Fruit fly (Drosophila melanogaster) whole organism, embryonic: ENCODE results near the gene Lrch.

ENCODE experiments used
- CG10267 ChIP-seq: fragments of 200-800 bp; sonication (Bioruptor generic); optimal IDR thresholded peaks from 2 replicates; lab custom pipeline; 2018; ENCODE audit warnings: missing biosample characterization, mild to moderate bottlenecking, missing genetic modification characterization, moderate library complexity
- CG10431 ChIP-seq: fragments of 200-800 bp; sonication (Bioruptor generic); optimal IDR thresholded peaks from 3 replicates; lab custom pipeline; 2018; ENCODE audit warnings: missing biosample characterization, mild to moderate bottlenecking, missing genetic modification characterization
- CG10462 ChIP-seq: fragments of 200-800 bp; sonication (Bioruptor generic); optimal IDR thresholded peaks from 2 replicates; lab custom pipeline; 2016; ENCODE audit warnings: missing biosample characterization, missing genetic modification characterization
- CG10979 ChIP-seq: fragments of 200-800 bp; sonication (Bioruptor generic); optimal IDR thresholded peaks from 2 replicates; lab custom pipeline; 2018; ENCODE audit warnings: missing biosample characterization, mild to moderate bottlenecking, missing genetic modification characterization, moderate library complexity
- CG11085 ChIP-seq: fragments of 200-800 bp; sonication (Bioruptor generic); IDR thresholded peaks from 2 replicates; pipeline ENCODE4 v1.3.6; 2022; ENCODE audit warnings: missing biosample characterization, missing genetic modification characterization
- CG17359 ChIP-seq: fragments of 200-800 bp; sonication (Bioruptor generic); optimal IDR thresholded peaks from 3 replicates; lab custom pipeline; 2018; ENCODE audit warnings: missing biosample characterization, mild to moderate bottlenecking, missing genetic modification characterization, moderate library complexity
- CG2875 ChIP-seq: fragments of 200-800 bp; sonication (Bioruptor generic); optimal IDR thresholded peaks from 2 replicates; lab custom pipeline; 2017; ENCODE audit warnings: missing biosample characterization, mild to moderate bottlenecking, missing genetic modification characterization, missing genetic modification reagents
- CG33557 ChIP-seq: fragments of 200-800 bp; sonication (Bioruptor generic); optimal IDR thresholded peaks from 2 replicates; lab custom pipeline; 2019; ENCODE audit warnings: missing biosample characterization, mild to moderate bottlenecking, missing genetic modification characterization, moderate library complexity
- CG42726 ChIP-seq: fragments of 200-800 bp; sonication (Bioruptor generic); IDR thresholded peaks from 2 replicates; pipeline ENCODE4 v1.3.6; 2022; ENCODE audit warnings: missing biosample characterization, missing genetic modification characterization; ENCODE audit not compliant: partially characterized antibody
- CG4617 ChIP-seq: fragments of 200-800 bp; sonication (Bioruptor generic); optimal IDR thresholded peaks from 3 replicates; lab custom pipeline; 2016; ENCODE audit warnings: missing biosample characterization, missing genetic modification characterization, borderline replicate concordance
- CG4707 ChIP-seq: fragments of 200-800 bp; sonication (Bioruptor generic); optimal IDR thresholded peaks from 2 replicates; lab custom pipeline; 2018; ENCODE audit warnings: missing biosample characterization, mild to moderate bottlenecking, missing genetic modification characterization, moderate library complexity
- CG7271 ChIP-seq: fragments of 200-800 bp; sonication (Bioruptor generic); optimal IDR thresholded peaks from 2 replicates; lab custom pipeline; 2018; ENCODE audit warnings: missing biosample characterization, mild to moderate bottlenecking, missing genetic modification characterization, moderate library complexity
- CG8388 ChIP-seq: fragments of 200-800 bp; sonication (Bioruptor generic); optimal IDR thresholded peaks from 2 replicates; lab custom pipeline; 2019; ENCODE audit warnings: missing biosample characterization, mild to moderate bottlenecking, missing genetic modification characterization, moderate library complexity
- CG8478 ChIP-seq: fragments of >200 bp; optimal IDR thresholded peaks from 2 replicates; lab custom pipeline; 2018
- Camta ChIP-seq: fragments of 200-800 bp; sonication (Bioruptor generic); optimal IDR thresholded peaks from 2 replicates; lab custom pipeline; 2016; ENCODE audit warnings: missing biosample characterization, missing genetic modification characterization
- CrebB ChIP-seq: fragments of 200-800 bp; sonication (Bioruptor generic); optimal IDR thresholded peaks from 3 replicates; lab custom pipeline; 2018; ENCODE audit warnings: missing biosample characterization, mild to moderate bottlenecking, missing genetic modification characterization
- Dek ChIP-seq: fragments of 200-800 bp; sonication (Bioruptor generic); optimal IDR thresholded peaks from 3 replicates; lab custom pipeline; 2019; ENCODE audit warnings: missing biosample characterization, mild to moderate bottlenecking, missing genetic modification characterization, moderate library complexity
- Dfd ChIP-seq, 2 experiments: fragments of >200 bp; optimal IDR thresholded peaks; 2 replicates each; lab custom pipeline; 2017; ENCODE audit warnings: missing biosample characterization in 2 of 2, missing genetic modification characterization in 2 of 2
- H2.0 ChIP-seq: fragments of 200-800 bp; sonication (Bioruptor generic); IDR thresholded peaks from 2 replicates; pipeline ENCODE4 v1.3.6; 2022; ENCODE audit warnings: missing biosample characterization, missing genetic modification characterization
- Hr3 ChIP-seq: fragments of 200-800 bp; sonication (Bioruptor generic); optimal IDR thresholded peaks from 3 replicates; lab custom pipeline; 2016; ENCODE audit warnings: missing biosample characterization, missing genetic modification characterization
- Hr39 ChIP-seq: fragments of >200 bp; optimal IDR thresholded peaks from 2 replicates; lab custom pipeline; 2017
- MBD-R2 ChIP-seq: fragments of 200-800 bp; sonication (Bioruptor generic); IDR thresholded peaks from 2 replicates; pipeline ENCODE4 v1.3.6; 2022; ENCODE audit warnings: missing biosample characterization, missing genetic modification characterization
- Med ChIP-seq: fragments of 200-800 bp; sonication (Bioruptor generic); peaks from one replicate; lab custom pipeline; 2016; ENCODE audit warnings: missing biosample characterization, missing genetic modification characterization, mild to moderate bottlenecking, inconsistent platforms, moderate library complexity
- Meics ChIP-seq: fragments of 200-800 bp; sonication (Bioruptor generic); optimal IDR thresholded peaks from 2 replicates; lab custom pipeline; 2017; ENCODE audit warnings: missing biosample characterization, mild to moderate bottlenecking, missing genetic modification characterization
- Mrtf ChIP-seq: fragments of 200-800 bp; sonication (Bioruptor generic); IDR thresholded peaks from 3 replicates; pipeline ENCODE4 v1.3.6; 2022; ENCODE audit warnings: missing biosample characterization, missing genetic modification characterization
- Sry-β ChIP-seq: fragments of 200-800 bp; sonication (Bioruptor generic); optimal IDR thresholded peaks from 2 replicates; lab custom pipeline; 2018; ENCODE audit warnings: missing biosample characterization, mild to moderate bottlenecking, missing genetic modification characterization, moderate library complexity
- Taf1 ChIP-seq: fragments of 200-800 bp; sonication (Bioruptor generic); IDR thresholded peaks from 2 replicates; pipeline ENCODE4 v1.3.6; 2022; ENCODE audit warnings: missing biosample characterization, missing genetic modification characterization
- caup ChIP-seq: fragments of 200-800 bp; sonication (Bioruptor generic); optimal IDR thresholded peaks from 3 replicates; lab custom pipeline; 2017; ENCODE audit warnings: missing biosample characterization, mild to moderate bottlenecking, missing genetic modification characterization, moderate library complexity; ENCODE audit not compliant: severe bottlenecking
- cg ChIP-seq: fragments of 200-800 bp; sonication (Bioruptor generic); optimal IDR thresholded peaks from 3 replicates; lab custom pipeline; 2019; ENCODE audit warnings: missing biosample characterization, mild to moderate bottlenecking, missing genetic modification characterization, moderate library complexity
- ci ChIP-seq: fragments of 200-800 bp; sonication (Bioruptor generic); IDR thresholded peaks from 3 replicates; pipeline ENCODE4 v1.3.6; 2022; ENCODE audit warnings: missing biosample characterization, missing genetic modification characterization
- crp ChIP-seq, 2 experiments: fragments of 200-800 bp; sonication (Bioruptor generic); optimal IDR thresholded peaks; 2 replicates in 1 of 2; 3 replicates in 1 of 2; lab custom pipeline; 2017; ENCODE audit warnings: missing biosample characterization in 2 of 2, missing genetic modification characterization in 2 of 2, mild to moderate bottlenecking in 1 of 2, moderate library complexity in 1 of 2
- da ChIP-seq: fragments of 200-800 bp; sonication (Bioruptor generic); optimal IDR thresholded peaks from 2 replicates; lab custom pipeline; 2016; ENCODE audit warnings: missing biosample characterization, missing genetic modification characterization
- ewg ChIP-seq: fragments of 200-800 bp; sonication (Bioruptor generic); optimal IDR thresholded peaks from 3 replicates; lab custom pipeline; 2017; ENCODE audit warnings: mild to moderate bottlenecking, missing biosample characterization, missing genetic modification reagents, missing genetic modification characterization
- grau ChIP-seq: fragments of 200-800 bp; optimal IDR thresholded peaks from 3 replicates; lab custom pipeline; 2019; ENCODE audit warnings: missing biosample characterization, mild to moderate bottlenecking, missing genetic modification characterization, moderate library complexity
- grn ChIP-seq: fragments of 200-800 bp; sonication (Bioruptor generic); optimal IDR thresholded peaks from 3 replicates; lab custom pipeline; 2017; ENCODE audit warnings: missing biosample characterization, missing genetic modification characterization
- her ChIP-seq: fragments of 200-800 bp; sonication (Bioruptor generic); optimal IDR thresholded peaks from 2 replicates; lab custom pipeline; 2016; ENCODE audit warnings: missing biosample characterization, missing genetic modification characterization
- hkb ChIP-seq, 2 experiments: fragments of 200-800 bp in 1 of 2; fragments of >200 bp in 1 of 2; sonication (Bioruptor generic) in 1 of 2; IDR thresholded peaks in 1 of 2; optimal IDR thresholded peaks in 1 of 2; 2 replicates each; pipeline versions ENCODE4 v1.3.6 to Lab custom; 2017 to 2022; ENCODE audit warnings: missing biosample characterization in 1 of 2, missing genetic modification characterization in 1 of 2
- knrl ChIP-seq: fragments of 200-800 bp; sonication (Bioruptor generic); IDR thresholded peaks from 3 replicates; pipeline ENCODE4 v1.3.6; 2022; ENCODE audit warnings: missing biosample characterization, missing genetic modification characterization; ENCODE audit not compliant: partially characterized antibody
- lov ChIP-seq, 2 experiments: fragments of 200-800 bp in 1 of 2; fragments of >200 bp in 1 of 2; sonication (Bioruptor generic) in 1 of 2; IDR thresholded peaks in 1 of 2; optimal IDR thresholded peaks in 1 of 2; 2 replicates in 1 of 2; 3 replicates in 1 of 2; pipeline versions ENCODE4 v1.3.6 to Lab custom; 2017 to 2022; ENCODE audit warnings: missing biosample characterization in 1 of 2, missing genetic modification characterization in 1 of 2
- luna ChIP-seq: fragments of 200-800 bp; sonication (Bioruptor generic); optimal IDR thresholded peaks from 2 replicates; lab custom pipeline; 2016; ENCODE audit warnings: missing biosample characterization, missing genetic modification characterization
- nau ChIP-seq: fragments of 200-800 bp; sonication (Bioruptor generic); optimal IDR thresholded peaks from 3 replicates; lab custom pipeline; 2017; ENCODE audit warnings: missing biosample characterization, mild to moderate bottlenecking, missing genetic modification characterization, missing genetic modification reagents
- peb ChIP-seq: fragments of 200-800 bp; sonication (Bioruptor generic); IDR thresholded peaks from 2 replicates; pipeline ENCODE4 v1.3.6; 2022; ENCODE audit warnings: missing biosample characterization, missing genetic modification characterization
- row ChIP-seq: fragments of 200-800 bp; sonication (Bioruptor generic); IDR thresholded peaks from 3 replicates; pipeline ENCODE4 v1.3.6; 2022; ENCODE audit warnings: missing biosample characterization, missing genetic modification characterization
- sob ChIP-seq: fragments of 200-800 bp; sonication (Bioruptor generic); IDR thresholded peaks from 2 replicates; pipeline ENCODE4 v1.3.6; 2022; ENCODE audit warnings: missing biosample characterization, missing genetic modification characterization
- stwl ChIP-seq: fragments of 200-800 bp; sonication (Bioruptor generic); optimal IDR thresholded peaks from 3 replicates; lab custom pipeline; 2018; ENCODE audit warnings: missing biosample characterization, mild to moderate bottlenecking, missing genetic modification characterization, moderate library complexity
- sug ChIP-seq: fragments of 200-800 bp; optimal IDR thresholded peaks from 2 replicates; lab custom pipeline; 2019; ENCODE audit warnings: missing biosample characterization, mild to moderate bottlenecking, missing genetic modification characterization, moderate library complexity
- tin ChIP-seq: fragments of 200-800 bp; sonication (Bioruptor generic); optimal IDR thresholded peaks from 3 replicates; lab custom pipeline; 2016; ENCODE audit warnings: missing biosample characterization, missing genetic modification characterization
- tll ChIP-seq, 2 experiments: fragments of 200-800 bp in 1 of 2; fragments of >200 bp in 1 of 2; sonication (Bioruptor generic) in 1 of 2; optimal IDR thresholded peaks; 2 replicates each; lab custom pipeline; 2017 to 2019; ENCODE audit warnings: missing biosample characterization in 2 of 2, missing genetic modification characterization in 2 of 2, mild to moderate bottlenecking in 1 of 2, moderate library complexity in 1 of 2
- unc-4 ChIP-seq: fragments of 200-800 bp; sonication (Bioruptor generic); IDR thresholded peaks from 2 replicates; pipeline ENCODE4 v1.3.6; 2022; ENCODE audit warnings: missing biosample characterization, missing genetic modification characterization; ENCODE audit not compliant: partially characterized antibody

Gene Lrch

DNA sequence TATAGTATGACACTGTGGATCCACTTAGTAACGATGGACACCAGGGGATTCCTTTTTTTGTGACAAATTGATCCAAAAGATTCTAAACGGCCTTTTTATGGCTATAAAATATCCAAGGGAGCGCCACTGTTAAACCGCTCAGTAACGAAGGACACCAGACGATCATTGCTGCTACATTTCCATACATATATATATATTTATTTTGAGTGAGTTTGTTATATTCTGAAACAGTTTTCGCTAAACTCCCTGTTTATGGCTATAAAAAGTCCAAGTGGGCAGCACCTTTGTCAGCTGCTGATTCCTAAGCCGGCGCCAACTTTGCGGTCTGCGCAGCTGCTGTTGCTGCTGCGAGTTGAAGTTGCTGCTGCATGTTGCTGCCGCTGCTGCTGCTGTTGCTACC, 3.4 kb downstream of the Lrch start:
- TF ChIP-seq Dfd (GFP tag; optimal IDR thresholded peaks at IDR 0.05; lab: Kevin White, UChicago) (no peak), Sry-β (GFP tag; lab: Kevin White, UChicago) (peak; percentile 83), MBD-R2 (GFP tag; lab: Robert Waterston, UW) (no peak), crp (GFP tag; optimal IDR thresholded peaks at IDR 0.05; lab: Kevin White, UChicago) (peak in 1 of 2 experiments; percentile 20), Taf1 (no peak), peb (GFP tag; lab: Robert Waterston, UW) (no peak), ewg (GFP tag; lab: Kevin White, UChicago) (peak; percentile 38), CG4707 (no peak), CG10431 (no peak), CG10267 (tag; lab: Kevin White, UChicago) (no peak), hkb (optimal IDR thresholded peaks at IDR 0.05; lab: Kevin White, UChicago) (no peak), hkb (GFP tag; IDR thresholded peaks at IDR 0.05; lab: Robert Waterston, UW) (no peak), Dek (tag; lab: Kevin White, UChicago) (no peak), row (GFP tag; lab: Robert Waterston, UW) (peak; percentile 60), CG17359 (tag; lab: Kevin White, UChicago) (no peak), Mrtf (no peak), nau (GFP tag; lab: Kevin White, UChicago) (no peak), unc-4 (no peak), Meics (peak; percentile 31), stwl (tag; lab: Kevin White, UChicago) (no peak), CG10979 (tag; lab: Kevin White, UChicago) (no peak), luna (GFP tag; lab: Kevin White, UChicago) (no peak)
- TF ChIP-seq, all 482 proteins: peak for 5

DNA sequence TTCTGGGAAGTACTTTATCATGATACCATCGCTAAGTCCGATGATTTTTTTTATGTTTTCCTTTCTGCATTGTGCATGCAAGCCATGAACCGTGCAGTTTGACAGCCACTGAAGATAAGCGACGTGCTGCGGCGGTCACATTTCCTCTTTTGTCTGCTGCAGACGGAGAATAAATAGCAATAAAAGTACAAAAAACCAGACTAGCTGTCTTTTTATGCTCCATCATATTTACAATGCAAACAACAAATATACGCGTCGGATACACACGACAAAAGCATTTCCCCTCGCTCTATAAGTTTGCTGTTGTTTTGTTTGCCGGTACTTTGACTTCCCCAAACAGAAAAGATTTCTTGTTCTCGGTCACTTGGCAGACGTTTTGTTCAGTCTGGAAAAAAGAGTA, 4.1 kb downstream of the Lrch start:
- TF ChIP-seq cg (GFP tag; lab: Kevin White, UChicago) (no peak), sob (GFP tag; lab: Robert Waterston, UW) (peak; percentile 61), ci (GFP tag; lab: Robert Waterston, UW) (peak; percentile 92), CG7271 (peak; percentile 36), Camta (peak; percentile 81), knrl (GFP tag; lab: Robert Waterston, UW) (no peak), CrebB (peak; percentile 72), CG33557 (GFP tag; lab: Kevin White, UChicago) (peak; percentile 84), CG8388 (GFP tag; lab: Kevin White, UChicago) (peak; percentile 63), grau (peak; percentile 21), CG8478 (lab: Kevin White, UChicago) (no peak), CG10462 (GFP tag; lab: Kevin White, UChicago) (peak; percentile 79), Med (GFP tag; lab: Kevin White, UChicago) (peak; percentile 92), CG11085 (GFP tag; lab: Robert Waterston, UW) (no peak), grn (peak; percentile 70), Hr39 (no peak), CG10431 (peak; percentile 86), Hr3 (no peak), caup (GFP tag; lab: Kevin White, UChicago) (peak; percentile 33), CG2875 (GFP tag; lab: Kevin White, UChicago) (peak; percentile 97), da (GFP tag; lab: Kevin White, UChicago) (peak; percentile 49), sug (tag; lab: Kevin White, UChicago) (no peak), tin (GFP tag; lab: Kevin White, UChicago) (peak; percentile 44), her (GFP tag; lab: Kevin White, UChicago) (peak; percentile 59), CG42726 (GFP tag; lab: Robert Waterston, UW) (no peak), lov (optimal IDR thresholded peaks at IDR 0.05; lab: Kevin White, UChicago) (no peak), lov (GFP tag; IDR thresholded peaks at IDR 0.05; lab: Robert Waterston, UW) (peak; percentile 51; the same call in 1 of the 3 replicates), CG4617 (peak; percentile 25), tll (GFP tag; optimal IDR thresholded peaks at IDR 0.05; lab: Kevin White, UChicago) (peak in 1 of 2 experiments; percentile 25), H2.0 (no peak)
